Fruit fly (Drosophila melanogaster) whole organism, embryonic: ENCODE data around the gene QIL1.

Source experiments
- Atf3 ChIP-seq: fragments of 200-800 bp; sonication (Bioruptor generic); optimal IDR thresholded peaks from 3 replicates; lab custom pipeline; 2016; ENCODE audit warnings: missing biosample characterization, missing genetic modification characterization
- BEAF-32 ChIP-seq: fragments of 200-800 bp; sonication (Bioruptor generic); optimal IDR thresholded peaks from 3 replicates; lab custom pipeline; 2017; ENCODE audit warnings: missing biosample characterization, missing genetic modification characterization, mild to moderate bottlenecking, moderate library complexity, missing genetic modification reagents
- Bdp1 ChIP-seq: fragments of 200-800 bp; sonication (Bioruptor generic); optimal IDR thresholded peaks from 3 replicates; lab custom pipeline; 2016; ENCODE audit warnings: missing biosample characterization, missing genetic modification characterization
- CG10147 ChIP-seq: fragments of 200-800 bp; sonication (Bioruptor generic); optimal IDR thresholded peaks from 2 replicates; lab custom pipeline; 2019; ENCODE audit warnings: missing biosample characterization, mild to moderate bottlenecking, missing genetic modification characterization, moderate library complexity
- CG10267 ChIP-seq: fragments of 200-800 bp; sonication (Bioruptor generic); optimal IDR thresholded peaks from 2 replicates; lab custom pipeline; 2018; ENCODE audit warnings: missing biosample characterization, mild to moderate bottlenecking, missing genetic modification characterization, moderate library complexity
- CG1233 ChIP-seq: fragments of 200-800 bp; sonication (Bioruptor generic); optimal IDR thresholded peaks from 4 replicates; lab custom pipeline; 2018; ENCODE audit warnings: missing biosample characterization, mild to moderate bottlenecking, missing genetic modification characterization
- CG12744 ChIP-seq: fragments of 200-800 bp; sonication (Bioruptor generic); optimal IDR thresholded peaks from 2 replicates; lab custom pipeline; 2016; ENCODE audit warnings: missing biosample characterization, missing genetic modification characterization
- CG14014 ChIP-seq: fragments of 200-800 bp; sonication (Bioruptor generic); IDR thresholded peaks from 2 replicates; pipeline ENCODE4 v1.3.6; 2022; ENCODE audit warnings: missing biosample characterization, missing genetic modification characterization
- CG15011 ChIP-seq: fragments of 200-800 bp; sonication (Bioruptor generic); optimal IDR thresholded peaks from 3 replicates; lab custom pipeline; 2018; ENCODE audit warnings: missing biosample characterization, mild to moderate bottlenecking, missing genetic modification characterization
- CG17361 ChIP-seq: fragments of 200-800 bp; sonication (Bioruptor generic); IDR thresholded peaks from 3 replicates; pipeline ENCODE4 v1.3.6; 2022; ENCODE audit warnings: missing biosample characterization, missing genetic modification characterization
- CG18262 ChIP-seq: fragments of 200-800 bp; optimal IDR thresholded peaks from 3 replicates; lab custom pipeline; 2019; ENCODE audit warnings: missing biosample characterization, mild to moderate bottlenecking, missing genetic modification characterization, moderate library complexity
- CG2678 ChIP-seq: fragments of 200-800 bp; sonication (Bioruptor generic); optimal IDR thresholded peaks from 3 replicates; lab custom pipeline; 2019; ENCODE audit warnings: missing biosample characterization, mild to moderate bottlenecking, missing genetic modification characterization, moderate library complexity
- CG30020 ChIP-seq: fragments of 200-800 bp; optimal IDR thresholded peaks from 2 replicates; lab custom pipeline; 2019; ENCODE audit warnings: missing biosample characterization, mild to moderate bottlenecking, missing genetic modification characterization, moderate library complexity
- CG34376 ChIP-seq: fragments of 200-800 bp; sonication (Bioruptor generic); optimal IDR thresholded peaks from 2 replicates; lab custom pipeline; 2018; ENCODE audit warnings: missing biosample characterization, mild to moderate bottlenecking, missing genetic modification characterization
- CG6654 ChIP-seq: fragments of 200-800 bp; sonication (Bioruptor generic); optimal IDR thresholded peaks from 2 replicates; lab custom pipeline; 2017; ENCODE audit warnings: missing biosample characterization, mild to moderate bottlenecking, missing genetic modification characterization
- CG6854 ChIP-seq: fragments of 200-800 bp; sonication (Bioruptor generic); optimal IDR thresholded peaks from 3 replicates; lab custom pipeline; 2017; ENCODE audit warnings: missing biosample characterization, mild to moderate bottlenecking, missing genetic modification characterization
- CG7839 ChIP-seq: fragments of 200-800 bp; sonication (Bioruptor generic); optimal IDR thresholded peaks from 3 replicates; lab custom pipeline; 2018; ENCODE audit warnings: missing biosample characterization, mild to moderate bottlenecking, missing genetic modification characterization, moderate library complexity
- CG9817 ChIP-seq: fragments of 200-800 bp; sonication (Bioruptor generic); optimal IDR thresholded peaks from 2 replicates; lab custom pipeline; 2018; ENCODE audit warnings: missing biosample characterization, mild to moderate bottlenecking, missing genetic modification characterization, moderate library complexity
- Dp ChIP-seq: fragments of 200-800 bp; sonication (Bioruptor generic); optimal IDR thresholded peaks from 2 replicates; lab custom pipeline; 2018; ENCODE audit warnings: missing biosample characterization, mild to moderate bottlenecking, missing genetic modification characterization, moderate library complexity
- E2f2 ChIP-seq: fragments of 200-800 bp; sonication (Bioruptor generic); IDR thresholded peaks from 2 replicates; pipeline ENCODE4 v1.3.6; 2022; ENCODE audit warnings: missing biosample characterization, missing genetic modification characterization
- Fer1 ChIP-seq: fragments of 200-800 bp; sonication (Bioruptor generic); optimal IDR thresholded peaks from 2 replicates; lab custom pipeline; 2017; ENCODE audit warnings: missing biosample characterization, mild to moderate bottlenecking, missing genetic modification characterization
- HHEX ChIP-seq: fragments of 200-800 bp; sonication (Bioruptor generic); optimal IDR thresholded peaks from 3 replicates; lab custom pipeline; 2017; ENCODE audit warnings: missing biosample characterization, mild to moderate bottlenecking, missing genetic modification characterization, missing genetic modification reagents
- HLHmδ ChIP-seq: fragments of 200-800 bp; sonication (Bioruptor generic); optimal IDR thresholded peaks from 2 replicates; lab custom pipeline; 2018; ENCODE audit warnings: missing biosample characterization, mild to moderate bottlenecking, missing genetic modification characterization, moderate library complexity
- Jarid2 ChIP-seq: fragments of 200-800 bp; sonication (Bioruptor generic); optimal IDR thresholded peaks from 3 replicates; lab custom pipeline; 2017; ENCODE audit warnings: mild to moderate bottlenecking, missing biosample characterization, missing genetic modification reagents, missing genetic modification characterization
- MTF-1 ChIP-seq: fragments of 200-800 bp; sonication (Bioruptor generic); optimal IDR thresholded peaks from 2 replicates; lab custom pipeline; 2018; ENCODE audit warnings: missing biosample characterization, mild to moderate bottlenecking, missing genetic modification characterization, borderline replicate concordance
- Med ChIP-seq: fragments of 200-800 bp; sonication (Bioruptor generic); peaks from one replicate; lab custom pipeline; 2016; ENCODE audit warnings: missing biosample characterization, missing genetic modification characterization, mild to moderate bottlenecking, inconsistent platforms, moderate library complexity
- Mes4 ChIP-seq: fragments of 200-800 bp; sonication (Bioruptor generic); optimal IDR thresholded peaks from 2 replicates; lab custom pipeline; 2016; ENCODE audit warnings: missing biosample characterization, missing genetic modification characterization
- Nf-YB ChIP-seq: fragments of 200-800 bp; sonication (Bioruptor generic); optimal IDR thresholded peaks from 3 replicates; lab custom pipeline; 2019; ENCODE audit warnings: missing biosample characterization, mild to moderate bottlenecking, missing genetic modification characterization, moderate library complexity
- Poxn ChIP-seq: fragments of 200-800 bp; sonication (Bioruptor generic); IDR thresholded peaks from 2 replicates; pipeline ENCODE4 v1.3.6; 2022; ENCODE audit warnings: missing biosample characterization, missing genetic modification characterization
- Ptx1 ChIP-seq: fragments of 200-800 bp; sonication (Bioruptor generic); IDR thresholded peaks from 2 replicates; pipeline ENCODE4 v1.3.6; 2022; ENCODE audit warnings: missing biosample characterization, missing genetic modification characterization
- Ssrp ChIP-seq: fragments of 200-800 bp; sonication (Bioruptor generic); optimal IDR thresholded peaks from 2 replicates; lab custom pipeline; 2018; ENCODE audit warnings: missing biosample characterization, mild to moderate bottlenecking, missing genetic modification characterization, moderate library complexity
- Usf ChIP-seq: fragments of 200-800 bp; sonication (Bioruptor generic); optimal IDR thresholded peaks from 2 replicates; lab custom pipeline; 2017; ENCODE audit warnings: missing genotype, missing biosample characterization, missing genetic modification characterization
- Xrp1 ChIP-seq: fragments of 200-800 bp; sonication (Bioruptor generic); IDR thresholded peaks from 2 replicates; pipeline ENCODE4 v1.3.6; 2022; ENCODE audit warnings: missing biosample characterization, missing genetic modification characterization
- aop ChIP-seq: fragments of 200-800 bp; sonication (Bioruptor generic); IDR thresholded peaks from 2 replicates; pipeline ENCODE4 v1.3.6; 2022; ENCODE audit warnings: missing biosample characterization, missing genetic modification characterization
- ash1 ChIP-seq: fragments of 200-800 bp; sonication (Bioruptor generic); optimal IDR thresholded peaks from 2 replicates; lab custom pipeline; 2018; ENCODE audit warnings: missing biosample characterization, mild to moderate bottlenecking, missing genetic modification characterization
- bcd ChIP-seq: fragments of 200-800 bp; sonication (Bioruptor generic); optimal IDR thresholded peaks from 2 replicates; lab custom pipeline; 2017; ENCODE audit warnings: missing biosample characterization, mild to moderate bottlenecking, missing genetic modification characterization
- br ChIP-seq: fragments of >200 bp; optimal IDR thresholded peaks from 2 replicates; lab custom pipeline; 2017
- bsh ChIP-seq, 2 experiments: fragments of 200-800 bp; sonication (Bioruptor generic); optimal IDR thresholded peaks; 2 replicates each; lab custom pipeline; 2017 to 2018; ENCODE audit warnings: mild to moderate bottlenecking in 2 of 2, missing biosample characterization in 2 of 2, missing genetic modification characterization in 2 of 2, moderate library complexity in 1 of 2
- cato ChIP-seq: fragments of 200-800 bp; sonication (Bioruptor generic); optimal IDR thresholded peaks from 2 replicates; lab custom pipeline; 2016; ENCODE audit warnings: missing biosample characterization, missing genetic modification characterization, borderline replicate concordance
- croc ChIP-seq: fragments of 200-800 bp; sonication (Bioruptor generic); conservative IDR thresholded peaks from 3 replicates; pipeline ENCODE4 v1.3.6; 2022; ENCODE audit warnings: missing biosample characterization, missing genetic modification characterization
- exex ChIP-seq: fragments of 200-800 bp; sonication (Bioruptor generic); optimal IDR thresholded peaks from 4 replicates; lab custom pipeline; 2018; ENCODE audit warnings: missing biosample characterization, mild to moderate bottlenecking, missing genetic modification characterization, moderate library complexity
- fu2 ChIP-seq: fragments of 200-800 bp; sonication (Bioruptor generic); optimal IDR thresholded peaks from 2 replicates; lab custom pipeline; 2016; ENCODE audit warnings: missing biosample characterization, missing genetic modification characterization
- ham ChIP-seq: fragments of 200-800 bp; sonication (Bioruptor generic); IDR thresholded peaks from 2 replicates; pipeline ENCODE4 v1.3.6; 2022; ENCODE audit warnings: missing biosample characterization, missing genetic modification characterization
- hb ChIP-seq: fragments of 200-800 bp; sonication (Bioruptor generic); IDR thresholded peaks from 3 replicates; pipeline ENCODE4 v1.3.6; 2022; ENCODE audit warnings: missing biosample characterization, missing genetic modification characterization; ENCODE audit not compliant: partially characterized antibody
- knrl ChIP-seq: fragments of 200-800 bp; sonication (Bioruptor generic); IDR thresholded peaks from 3 replicates; pipeline ENCODE4 v1.3.6; 2022; ENCODE audit warnings: missing biosample characterization, missing genetic modification characterization; ENCODE audit not compliant: partially characterized antibody
- pb ChIP-seq: fragments of 200-800 bp; sonication (Bioruptor generic); optimal IDR thresholded peaks from 3 replicates; lab custom pipeline; 2016; ENCODE audit warnings: missing biosample characterization, missing genetic modification characterization
- seq ChIP-seq: fragments of 200-800 bp; sonication (Bioruptor generic); IDR thresholded peaks from 2 replicates; pipeline ENCODE4 v1.3.6; 2022; ENCODE audit warnings: missing biosample characterization, missing genetic modification characterization
- sisA ChIP-seq: fragments of 200-800 bp; sonication (Bioruptor generic); IDR thresholded peaks from 2 replicates; pipeline ENCODE4 v1.3.6; 2022; ENCODE audit warnings: missing biosample characterization, missing genetic modification characterization
- sna ChIP-seq: fragments of 200-800 bp; sonication (Bioruptor generic); IDR thresholded peaks from 2 replicates; pipeline ENCODE4 v1.3.6; 2022; ENCODE audit warnings: missing biosample characterization, missing genetic modification characterization; ENCODE audit not compliant: partially characterized antibody
- so ChIP-seq: fragments of 200-800 bp; sonication (Bioruptor generic); IDR thresholded peaks from 3 replicates; pipeline ENCODE4 v1.3.6; 2022; ENCODE audit warnings: missing biosample characterization, missing genetic modification characterization

The QIL1 gene

DNA sequence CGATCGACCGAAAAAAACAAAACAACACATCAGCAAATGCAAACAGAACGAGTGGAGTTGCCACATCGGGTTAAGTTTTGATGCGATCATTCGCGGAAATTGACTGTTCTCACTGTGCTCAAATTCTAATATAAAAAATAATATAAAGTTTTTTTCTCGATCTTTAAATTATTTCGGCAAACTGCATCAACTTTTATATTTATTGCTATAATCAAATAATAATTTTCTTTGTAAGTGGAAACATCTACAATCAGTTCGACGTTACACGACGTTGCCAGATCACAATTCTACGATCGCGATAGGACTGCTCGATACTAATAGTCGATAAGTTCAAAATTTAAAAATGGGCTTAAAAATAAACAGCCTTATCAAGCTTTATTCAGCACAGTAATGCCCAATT, 37.0 kb upstream of the QIL1 start, which contains the start of gene Gorab (continued):
- peak; percentile 83 for TF ChIP-seq Atf3
- TF ChIP-seq knrl (GFP tag; lab: Robert Waterston, UW), result peak; percentile 66
- no peak for TF ChIP-seq br (lab: Kevin White, UChicago)
- peak; percentile 86 for TF ChIP-seq croc (GFP tag; lab: Robert Waterston, UW)
- no peak for TF ChIP-seq hb
- peak; percentile 94 for TF ChIP-seq sisA
- peak; percentile 78 for TF ChIP-seq Usf (GFP tag; lab: Kevin White, UChicago)
- no peak for TF ChIP-seq sna (GFP tag; lab: Robert Waterston, UW)
- TF ChIP-seq E2f2 (GFP tag; lab: Robert Waterston, UW), result peak; percentile 87
- no peak for TF ChIP-seq CG34376
- TF ChIP-seq Ptx1 (GFP tag; lab: Robert Waterston, UW), result peak; percentile 98
- TF ChIP-seq Fer1 (GFP tag; lab: Kevin White, UChicago), result peak; percentile 60
- peak; percentile 91 for TF ChIP-seq CG18262 (tag; lab: Kevin White, UChicago)
- peak; percentile 94 for TF ChIP-seq CG14014 (GFP tag; lab: Robert Waterston, UW)
- TF ChIP-seq bcd (GFP tag; lab: Kevin White, UChicago), result peak; percentile 92
- TF ChIP-seq Med (GFP tag; lab: Kevin White, UChicago), result peak; percentile 95
- peak; percentile 91 for TF ChIP-seq CG7839 (tag; lab: Kevin White, UChicago)
- peak in 1 of 2 experiments; percentile 90 for TF ChIP-seq bsh (GFP tag; optimal IDR thresholded peaks at IDR 0.05; lab: Kevin White, UChicago)
- peak; percentile 43 for TF ChIP-seq CG6654 (GFP tag; lab: Kevin White, UChicago)
- TF ChIP-seq Nf-YB (GFP tag; lab: Kevin White, UChicago), result peak; percentile 53
- peak; percentile 83 for TF ChIP-seq cato (GFP tag; lab: Kevin White, UChicago)
- TF ChIP-seq CG9817 (tag; lab: Kevin White, UChicago), result peak; percentile 75
- peak; percentile 90 for TF ChIP-seq seq (GFP tag; lab: Robert Waterston, UW)
- TF ChIP-seq CG30020, result peak; percentile 87
- peak; percentile 97 for TF ChIP-seq Xrp1
- TF ChIP-seq CG15011 (GFP tag; lab: Kevin White, UChicago), result peak; percentile 60
- TF ChIP-seq CG12744 (GFP tag; lab: Kevin White, UChicago), result peak; percentile 81
- peak; percentile 60 for TF ChIP-seq MTF-1 (GFP tag; lab: Kevin White, UChicago)
- TF ChIP-seq Ssrp (tag; lab: Kevin White, UChicago), result peak; percentile 92
- TF ChIP-seq Jarid2 (GFP tag; lab: Kevin White, UChicago), result peak; percentile 19
- peak; percentile 77 for TF ChIP-seq Bdp1
- peak; percentile 83 for TF ChIP-seq fu2 (GFP tag; lab: Kevin White, UChicago)
- no peak for TF ChIP-seq pb (GFP tag; lab: Kevin White, UChicago)
- TF ChIP-seq CG10147 (GFP tag; lab: Kevin White, UChicago), result peak; percentile 87
- TF ChIP-seq HHEX (GFP tag; lab: Kevin White, UChicago), result peak; percentile 79
- peak; percentile 68 for TF ChIP-seq CG1233 (GFP tag; lab: Kevin White, UChicago)
- TF ChIP-seq BEAF-32, result peak; percentile 76
- TF ChIP-seq exex (tag; lab: Kevin White, UChicago), result peak; percentile 45
- peak; percentile 58 for TF ChIP-seq Mes4
- peak; percentile 50; the same call in 1 of the 2 replicates for TF ChIP-seq Poxn (GFP tag; lab: Robert Waterston, UW)
- TF ChIP-seq HLHmδ (GFP tag; lab: Kevin White, UChicago), result no peak
- peak; percentile 85 for TF ChIP-seq CG2678 (tag; lab: Kevin White, UChicago)
- TF ChIP-seq aop (GFP tag; lab: Robert Waterston, UW), result peak; percentile 78
- TF ChIP-seq Dp (GFP tag; lab: Kevin White, UChicago), result peak; percentile 75
- peak; percentile 85 for TF ChIP-seq CG10267 (tag; lab: Kevin White, UChicago)
- peak; percentile 85; the same call in 2 of the 3 replicates for TF ChIP-seq so
- 0 out of 2 replicates have a peak, but pooled peaks have one; percentile 45 for TF ChIP-seq ham
- TF ChIP-seq ash1, result no peak
- no peak for TF ChIP-seq CG6854 (GFP tag; lab: Kevin White, UChicago)
- peak; percentile 93 for TF ChIP-seq CG17361 (GFP tag; lab: Robert Waterston, UW)
